Worm (Caenorhabditis elegans) whole organism, young adult: ENCODE measurements around the gene F46H5.5.

ENCODE experiments used
- B0261.1 ChIP-seq: sonication (generic microtip); optimal IDR thresholded peaks from 2 replicates; lab custom pipeline; 2016; ENCODE audit warnings: mild to moderate bottlenecking, missing genetic modification characterization, moderate library complexity, missing compliant biosample characterization
- F10E7.11 ChIP-seq: sonication (generic microtip); optimal IDR thresholded peaks from 2 replicates; lab custom pipeline; 2017; ENCODE audit warnings: mild to moderate bottlenecking, missing genetic modification characterization, moderate library complexity, missing compliant biosample characterization
- F23B12.7 ChIP-seq: sonication (generic microtip); optimal IDR thresholded peaks from 2 replicates; lab custom pipeline; 2017; ENCODE audit warnings: missing genetic modification characterization, mild to moderate bottlenecking, missing compliant biosample characterization, antibody characterized with exemption, moderate library complexity; ENCODE audit not compliant: insufficient read depth
- F52B5.7 ChIP-seq: sonication (generic microtip); optimal IDR thresholded peaks from 2 replicates; lab custom pipeline; 2016; ENCODE audit warnings: mild to moderate bottlenecking, missing genetic modification characterization, missing compliant biosample characterization
- F57C9.4 ChIP-seq: sonication (generic microtip); optimal IDR thresholded peaks from 2 replicates; lab custom pipeline; 2017; ENCODE audit warnings: mild to moderate bottlenecking, missing genetic modification characterization, missing compliant biosample characterization
- T07F8.4 ChIP-seq: sonication (generic microtip); optimal IDR thresholded peaks from 2 replicates; lab custom pipeline; 2016; ENCODE audit warnings: mild to moderate bottlenecking, missing genetic modification characterization, moderate library complexity, missing compliant biosample characterization
- Y56A3A.18 ChIP-seq: fragments of 200-800 bp; sonication (Bioruptor generic); IDR thresholded peaks from 2 replicates; pipeline ENCODE4 v1.3.6; 2022; ENCODE audit warnings: missing genetic modification reagents, missing genetic modification characterization, missing compliant biosample characterization
- Y67H2A.10 ChIP-seq: fragments of 200-800 bp; sonication (Bioruptor generic); conservative IDR thresholded peaks from 2 replicates; pipeline ENCODE4 v1.3.6; 2022; ENCODE audit warnings: missing genetic modification reagents, missing genetic modification characterization, missing compliant biosample characterization
- attf-5 ChIP-seq: fragments of 200-800 bp; sonication (Bioruptor generic); optimal IDR thresholded peaks from 2 replicates; lab custom pipeline; 2018; ENCODE audit warnings: mild to moderate bottlenecking, missing genetic modification characterization, missing compliant biosample characterization
- bed-1 ChIP-seq: fragments of 200-800 bp; sonication (Bioruptor generic); IDR thresholded peaks from 2 replicates; pipeline ENCODE4 v1.3.6; 2022; ENCODE audit warnings: missing genetic modification reagents, missing genetic modification characterization, missing compliant biosample characterization
- bed-2 ChIP-seq: fragments of 200-800 bp; sonication (Bioruptor generic); IDR thresholded peaks from 2 replicates; pipeline ENCODE4 v1.3.6; 2022; ENCODE audit warnings: missing genetic modification reagents, missing genetic modification characterization, missing compliant biosample characterization
- ccch-3 ChIP-seq: fragments of 200-800 bp; sonication (Bioruptor generic); optimal IDR thresholded peaks from 2 replicates; lab custom pipeline; 2018; ENCODE audit warnings: mild to moderate bottlenecking, missing genetic modification characterization, missing compliant biosample characterization
- cebp-1 ChIP-seq, 2 experiments: fragments of 200-800 bp in 1 of 2; sonication (Bioruptor generic) in 1 of 2; sonication (generic microtip) in 1 of 2; IDR thresholded peaks in 1 of 2; optimal IDR thresholded peaks in 1 of 2; 2 replicates each; pipeline versions ENCODE4 v1.3.6 to Lab custom; 2017 to 2022; ENCODE audit warnings: missing compliant biosample characterization in 2 of 2, missing genetic modification characterization in 2 of 2, mild to moderate bottlenecking in 1 of 2, missing genetic modification reagents in 1 of 2, moderate library complexity in 1 of 2
- efl-1 ChIP-seq: fragments of 150-350 bp; optimal IDR thresholded peaks from 2 replicates; lab custom pipeline; 2014; ENCODE audit warnings: missing biosample characterization, missing genetic modification reagents, missing genetic modification characterization
- egl-44 ChIP-seq: fragments of 200-800 bp; sonication (Bioruptor generic); IDR thresholded peaks from 2 replicates; pipeline ENCODE4 v1.3.6; 2022; ENCODE audit warnings: missing genetic modification reagents, missing genetic modification characterization, missing compliant biosample characterization
- hlh-26 ChIP-seq: fragments of 200-800 bp; sonication (Bioruptor generic); conservative IDR thresholded peaks from 2 replicates; pipeline ENCODE4 v1.3.6; 2022; ENCODE audit warnings: missing genetic modification reagents, missing genetic modification characterization, missing compliant biosample characterization
- hmg-1.2 ChIP-seq: fragments of 200-800 bp; sonication (Bioruptor generic); IDR thresholded peaks from 2 replicates; pipeline ENCODE4 v1.3.6; 2022; ENCODE audit warnings: missing genetic modification reagents, missing genetic modification characterization, missing compliant biosample characterization
- hsf-1 ChIP-seq: fragments of 200-800 bp; sonication (Bioruptor generic); IDR thresholded peaks from 2 replicates; pipeline ENCODE4 v1.3.6; 2022; ENCODE audit warnings: missing genetic modification reagents, missing genetic modification characterization, missing compliant biosample characterization
- let-526 ChIP-seq: fragments of 200-800 bp; sonication (Bioruptor generic); IDR thresholded peaks from 2 replicates; pipeline ENCODE4 v1.3.6; 2022; ENCODE audit warnings: missing genetic modification reagents, missing genetic modification characterization, missing compliant biosample characterization
- nfyb-1 ChIP-seq: fragments of 200-800 bp; sonication (Bioruptor generic); IDR thresholded peaks from 2 replicates; pipeline ENCODE4 v1.3.6; 2022; ENCODE audit warnings: missing genetic modification reagents, missing genetic modification characterization, missing compliant biosample characterization
- nhr-120 ChIP-seq: fragments of 200-800 bp; sonication (Bioruptor generic); IDR thresholded peaks from 2 replicates; pipeline ENCODE4 v1.3.6; 2022; ENCODE audit warnings: missing genetic modification characterization, missing compliant biosample characterization
- nhr-27 ChIP-seq: fragments of 200-800 bp; sonication (Bioruptor generic); optimal IDR thresholded peaks from 2 replicates; lab custom pipeline; 2018; ENCODE audit warnings: mild to moderate bottlenecking, missing genetic modification characterization, moderate library complexity, missing compliant biosample characterization
- pha-4 ChIP-seq: fragments of 150-350 bp; sonication (generic microtip); optimal IDR thresholded peaks from 2 replicates; lab custom pipeline; 2014; ENCODE audit warnings: missing biosample characterization, missing genetic modification reagents, missing genetic modification characterization
- rcor-1 ChIP-seq: fragments of 200-800 bp; sonication (Bioruptor generic); IDR thresholded peaks from 2 replicates; pipeline ENCODE4 v1.3.6; 2022; ENCODE audit warnings: missing genetic modification reagents, missing genetic modification characterization, missing compliant biosample characterization
- rpc-1 ChIP-seq, 2 experiments: fragments of 150-350 bp in 1 of 2; sonication (generic microtip) in 1 of 2; optimal IDR thresholded peaks; 2 replicates each; lab custom pipeline; 2014 to 2018; ENCODE audit warnings: missing biosample characterization in 1 of 2, missing genetic modification characterization in 1 of 2, missing genetic modification reagents in 1 of 2, missing genotype in 1 of 2
- snpc-1.3 ChIP-seq: sonication (generic microtip); optimal IDR thresholded peaks from 2 replicates; lab custom pipeline; 2017; ENCODE audit warnings: missing genetic modification characterization, mild to moderate bottlenecking, missing compliant biosample characterization, antibody characterized with exemption, moderate library complexity, missing genotype, missing genetic modification reagents; ENCODE audit not compliant: insufficient read depth
- sptf-2 ChIP-seq: fragments of 200-800 bp; sonication (Bioruptor generic); optimal IDR thresholded peaks from 2 replicates; lab custom pipeline; 2018; ENCODE audit warnings: mild to moderate bottlenecking, missing genetic modification characterization, missing compliant biosample characterization
- tbp1 ChIP-seq: fragments of 200-800 bp; sonication (Bioruptor generic); optimal IDR thresholded peaks from 2 replicates; lab custom pipeline; 2018; ENCODE audit warnings: mild to moderate bottlenecking, missing genetic modification characterization, missing compliant biosample characterization
- tbx-9 ChIP-seq: sonication (generic microtip); optimal IDR thresholded peaks from 2 replicates; lab custom pipeline; 2016; ENCODE audit warnings: borderline replicate concordance, missing genetic modification characterization, inconsistent platforms, missing compliant biosample characterization
- tlf-1 ChIP-seq: fragments of 200-800 bp; sonication (Bioruptor generic); optimal IDR thresholded peaks from 2 replicates; lab custom pipeline; 2018; ENCODE audit warnings: mild to moderate bottlenecking, missing genetic modification characterization, missing compliant biosample characterization
- xnd-1 ChIP-seq: sonication (generic microtip); optimal IDR thresholded peaks from 2 replicates; lab custom pipeline; 2016; ENCODE audit warnings: missing genotype, missing genetic modification reagents, missing genetic modification characterization, missing compliant biosample characterization
- zfh-2 ChIP-seq: fragments of 200-800 bp; sonication (Bioruptor generic); conservative IDR thresholded peaks from 2 replicates; pipeline ENCODE4 v1.3.6; 2022; ENCODE audit warnings: missing genetic modification reagents, missing genetic modification characterization, missing compliant biosample characterization
- zim-3 ChIP-seq: sonication (generic microtip); optimal IDR thresholded peaks from 2 replicates; lab custom pipeline; 2017; ENCODE audit warnings: mild to moderate bottlenecking, missing genetic modification characterization, moderate library complexity, missing compliant biosample characterization
- ztf-25 ChIP-seq: fragments of 200-800 bp; sonication (Bioruptor generic); IDR thresholded peaks from 2 replicates; pipeline ENCODE4 v1.3.6; 2022; ENCODE audit warnings: missing genetic modification reagents, missing genetic modification characterization, missing compliant biosample characterization
- ztf-6 ChIP-seq: fragments of 200-800 bp; sonication (Bioruptor generic); IDR thresholded peaks from 2 replicates; pipeline ENCODE4 v1.3.6; 2022; ENCODE audit warnings: missing genetic modification reagents, missing genetic modification characterization, missing compliant biosample characterization

The F46H5.5 gene

ce11 chrX:7234723-7235203 is 22.0 kb downstream of the F46H5.5 start (continued):
- TF ChIP-seq egl-44 (GFP tag; lab: Robert Waterston, UW), result no peak
- no peak for TF ChIP-seq ccch-3
- no peak for TF ChIP-seq nhr-27 (tag; lab: Kevin White, UChicago)
- TF ChIP-seq F23B12.7 (tag; lab: Kevin White, UChicago), result no peak
- TF ChIP-seq xnd-1 (tag; lab: Kevin White, UChicago), result no peak
- no peak for TF ChIP-seq rcor-1 (GFP tag; lab: Robert Waterston, UW)
- TF ChIP-seq hsf-1 (GFP tag; lab: Robert Waterston, UW), result no peak
- no peak for TF ChIP-seq F52B5.7 (tag; lab: Kevin White, UChicago)
- no peak for TF ChIP-seq F57C9.4
- TF ChIP-seq pha-4 (tag; lab: Kevin White, UChicago), result no peak
- no peak for TF ChIP-seq ztf-6 (GFP tag; lab: Robert Waterston, UW)
- no peak for TF ChIP-seq T07F8.4 (tag; lab: Kevin White, UChicago)
- 0 out of 2 replicates have a peak, but pooled peaks have one; percentile 10 for TF ChIP-seq nhr-120
- no peak for TF ChIP-seq tlf-1 (GFP tag; lab: Kevin White, UChicago)
- TF ChIP-seq tbx-9 (tag; lab: Kevin White, UChicago), result no peak
- no peak for TF ChIP-seq bed-2
- no peak for TF ChIP-seq Y56A3A.18 (GFP tag; lab: Robert Waterston, UW)
- no peak for TF ChIP-seq tbp1 (GFP tag; lab: Kevin White, UChicago)
- no peak for TF ChIP-seq hmg-1.2 (GFP tag; lab: Robert Waterston, UW)
- TF ChIP-seq cebp-1 (GFP tag; IDR thresholded peaks at IDR 0.05; lab: Robert Waterston, UW), result no peak
- peak; percentile 69 for TF ChIP-seq cebp-1 (tag; optimal IDR thresholded peaks at IDR 0.05; lab: Kevin White, UChicago)
- TF ChIP-seq F10E7.11 (tag; lab: Kevin White, UChicago), result no peak
- no peak for TF ChIP-seq efl-1 (GFP tag; lab: Kevin White, UChicago)
- no peak for TF ChIP-seq Y67H2A.10 (GFP tag; lab: Robert Waterston, UW)
- TF ChIP-seq B0261.1 (tag; lab: Kevin White, UChicago), result no peak
- TF ChIP-seq nfyb-1 (GFP tag; lab: Robert Waterston, UW), result no peak
- TF ChIP-seq ztf-25 (GFP tag; lab: Robert Waterston, UW), result no peak
- TF ChIP-seq bed-1 (GFP tag; lab: Robert Waterston, UW), result no peak
- no peak for TF ChIP-seq zim-3 (tag; lab: Kevin White, UChicago)
- no peak for TF ChIP-seq attf-5 (GFP tag; lab: Kevin White, UChicago)
- TF ChIP-seq zfh-2 (GFP tag; lab: Robert Waterston, UW), result peak; percentile 93

- TF ChIP-seq rpc-1 (optimal IDR thresholded peaks at IDR 0.05; lab: Kevin White, UChicago), result no peak
- no peak for TF ChIP-seq rpc-1 (tag; optimal IDR thresholded peaks at IDR 0.05; lab: Kevin White, UChicago)
- TF ChIP-seq let-526 (GFP tag; lab: Robert Waterston, UW), result no peak
- TF ChIP-seq hsf-1 (GFP tag; lab: Robert Waterston, UW), result no peak
- TF ChIP-seq zfh-2 (GFP tag; lab: Robert Waterston, UW), result no peak
- no peak for TF ChIP-seq sptf-2 (GFP tag; lab: Kevin White, UChicago)
- no peak for TF ChIP-seq snpc-1.3
- TF ChIP-seq hlh-26 (GFP tag; lab: Robert Waterston, UW), result no peak
These were observed 22.7 kb downstream of the F46H5.5 start for ce11 chrX:7234074-7234453.
